Worm (Caenorhabditis elegans) whole organism, L2 larva: Measurements from ENCODE around the gene F32D8.14.
A peak's percentile ranks its signal among the peaks of the same experiment; 100 is the strongest.

Experiments
- C34F6.9 ChIP-seq: fragments of 150-350 bp; optimal IDR thresholded peaks from 2 replicates; lab custom pipeline; 2014; ENCODE audit warnings: missing biosample characterization, missing genetic modification characterization
- R02D3.7 ChIP-seq: fragments of 150-350 bp; optimal IDR thresholded peaks from 2 replicates; lab custom pipeline; 2014; ENCODE audit warnings: missing biosample characterization, missing genetic modification characterization
- Y55F3AM.14 ChIP-seq: fragments of 200-800 bp; sonication (Bioruptor generic); optimal IDR thresholded peaks from 2 replicates; lab custom pipeline; 2018; ENCODE audit warnings: mild to moderate bottlenecking, missing genetic modification characterization, missing compliant biosample characterization
- ZK546.5 ChIP-seq: sonication (generic microtip); optimal IDR thresholded peaks from 2 replicates; lab custom pipeline; 2017; ENCODE audit warnings: missing biosample characterization, missing genetic modification characterization
- alr-1 ChIP-seq: fragments of 150-350 bp; optimal IDR thresholded peaks from 2 replicates; lab custom pipeline; 2014; ENCODE audit warnings: missing biosample characterization, missing genetic modification characterization
- aly-2 ChIP-seq: fragments of 150-350 bp; optimal IDR thresholded peaks from 2 replicates; lab custom pipeline; 2014; ENCODE audit warnings: missing biosample characterization, missing genetic modification characterization
- ama-1 ChIP-seq: fragments of 150-350 bp; optimal IDR thresholded peaks from 2 replicates; lab custom pipeline; 2018; ENCODE audit warnings: inconsistent platforms
- blmp-1 ChIP-seq: sonication (generic microtip); optimal IDR thresholded peaks from 2 replicates; lab custom pipeline; 2017; ENCODE audit warnings: missing genetic modification characterization, mild to moderate bottlenecking, missing compliant biosample characterization, antibody characterized with exemption, moderate library complexity; ENCODE audit not compliant: insufficient read depth
- ceh-16 ChIP-seq: fragments of 150-350 bp; optimal IDR thresholded peaks from 2 replicates; lab custom pipeline; 2014; ENCODE audit warnings: missing biosample characterization, missing genetic modification characterization
- ceh-82 ChIP-seq: fragments of 150-350 bp; optimal IDR thresholded peaks from 2 replicates; lab custom pipeline; 2014; ENCODE audit warnings: missing biosample characterization, missing genetic modification characterization
- dmd-4 ChIP-seq: sonication (generic microtip); optimal IDR thresholded peaks from 2 replicates; lab custom pipeline; 2017; ENCODE audit warnings: missing biosample characterization, missing genetic modification characterization
- egl-27 ChIP-seq: sonication (generic microtip); optimal IDR thresholded peaks from 3 replicates; lab custom pipeline; 2017; ENCODE audit warnings: missing biosample characterization, missing genetic modification reagents, missing genetic modification characterization
- elt-1 ChIP-seq: fragments of 150-350 bp; optimal IDR thresholded peaks from 2 replicates; lab custom pipeline; 2014; ENCODE audit warnings: missing biosample characterization, missing genetic modification characterization
- fos-1 ChIP-seq: fragments of 150-350 bp; optimal IDR thresholded peaks from 2 replicates; lab custom pipeline; 2014; ENCODE audit warnings: missing biosample characterization, missing genetic modification characterization
- gmeb-1 ChIP-seq: fragments of 150-350 bp; optimal IDR thresholded peaks from 2 replicates; lab custom pipeline; 2014; ENCODE audit warnings: missing biosample characterization, missing genetic modification characterization
- lin-11 ChIP-seq: fragments of 150-350 bp; sonication (generic microtip); optimal IDR thresholded peaks from 2 replicates; lab custom pipeline; 2014; ENCODE audit warnings: missing biosample characterization, missing genetic modification characterization, inconsistent platforms, mixed read lengths
- lin-13 ChIP-seq: fragments of 150-350 bp; optimal IDR thresholded peaks from 2 replicates; lab custom pipeline; 2014; ENCODE audit warnings: missing biosample characterization, missing genetic modification reagents, missing genetic modification characterization
- lin-39 ChIP-seq: fragments of 150-350 bp; optimal IDR thresholded peaks from 2 replicates; lab custom pipeline; 2014; ENCODE audit warnings: missing biosample characterization, missing genetic modification reagents, missing genetic modification characterization
- lsy-2 ChIP-seq, 2 experiments: fragments of 150-350 bp in 1 of 2; sonication (generic microtip) in 1 of 2; optimal IDR thresholded peaks; 2 replicates each; lab custom pipeline; 2014 to 2017; ENCODE audit warnings: missing biosample characterization in 2 of 2, missing genetic modification characterization in 2 of 2
- mab-5 ChIP-seq: fragments of 150-350 bp; optimal IDR thresholded peaks from 2 replicates; lab custom pipeline; 2014; ENCODE audit warnings: missing biosample characterization, missing genetic modification characterization
- mbf-1 ChIP-seq: sonication (generic microtip); optimal IDR thresholded peaks from 2 replicates; lab custom pipeline; 2017; ENCODE audit warnings: missing biosample characterization, missing genetic modification characterization
- mdl-1 ChIP-seq, 2 experiments: fragments of 150-350 bp in 1 of 2; sonication (generic microtip) in 1 of 2; optimal IDR thresholded peaks; 2 replicates each; lab custom pipeline; 2017; ENCODE audit warnings: missing biosample characterization in 2 of 2, missing genetic modification characterization in 2 of 2
- nhr-10 ChIP-seq: sonication (generic microtip); optimal IDR thresholded peaks from 2 replicates; lab custom pipeline; 2017; ENCODE audit warnings: missing biosample characterization, missing genetic modification characterization
- nhr-11 ChIP-seq: fragments of 150-350 bp; optimal IDR thresholded peaks from 2 replicates; lab custom pipeline; 2014; ENCODE audit warnings: missing biosample characterization, missing genetic modification characterization
- nhr-21 ChIP-seq: fragments of 150-350 bp; optimal IDR thresholded peaks from 2 replicates; lab custom pipeline; 2014; ENCODE audit warnings: missing biosample characterization, missing genetic modification characterization
- nhr-23 ChIP-seq: fragments of 150-350 bp; optimal IDR thresholded peaks from 2 replicates; lab custom pipeline; 2014; ENCODE audit warnings: missing biosample characterization, missing genetic modification reagents, missing genetic modification characterization
- nhr-237 ChIP-seq: fragments of 150-350 bp; optimal IDR thresholded peaks from 2 replicates; lab custom pipeline; 2014; ENCODE audit warnings: missing biosample characterization, missing genetic modification characterization
- nhr-25 ChIP-seq: fragments of 150-350 bp; sonication (generic microtip); optimal IDR thresholded peaks from 3 replicates; lab custom pipeline; 2014; ENCODE audit warnings: missing biosample characterization, missing genetic modification characterization
- nhr-6 ChIP-seq: fragments of 150-350 bp; optimal IDR thresholded peaks from 2 replicates; lab custom pipeline; 2014; ENCODE audit warnings: missing biosample characterization, missing genetic modification characterization
- nhr-77 ChIP-seq: fragments of 150-350 bp; optimal IDR thresholded peaks from 2 replicates; lab custom pipeline; 2014; ENCODE audit warnings: missing biosample characterization, missing genetic modification characterization
- peb-1 ChIP-seq: fragments of 150-350 bp; optimal IDR thresholded peaks from 2 replicates; lab custom pipeline; 2014; ENCODE audit warnings: missing biosample characterization, missing genetic modification characterization
- sem-4 ChIP-seq: fragments of 150-350 bp; optimal IDR thresholded peaks from 2 replicates; lab custom pipeline; 2014; ENCODE audit warnings: missing biosample characterization, missing genetic modification reagents, missing genetic modification characterization
- skn-1 ChIP-seq: sonication (generic microtip); optimal IDR thresholded peaks from 2 replicates; lab custom pipeline; 2017; ENCODE audit warnings: missing biosample characterization, missing genetic modification characterization
- sma-3 ChIP-seq: sonication (generic microtip); optimal IDR thresholded peaks from 2 replicates; lab custom pipeline; 2016; ENCODE audit warnings: missing genetic modification reagents, missing genetic modification characterization, missing compliant biosample characterization
- sma-9 ChIP-seq, 2 experiments: fragments of 150-350 bp in 1 of 2; sonication (generic microtip) in 1 of 2; optimal IDR thresholded peaks; 2 replicates each; lab custom pipeline; 2014 to 2016; ENCODE audit warnings: missing genetic modification characterization in 2 of 2, mild to moderate bottlenecking in 1 of 2, missing biosample characterization in 1 of 2, missing compliant biosample characterization in 1 of 2, missing genetic modification reagents in 1 of 2, moderate library complexity in 1 of 2
- snpc-4 ChIP-seq: fragments of 150-350 bp; optimal IDR thresholded peaks from 2 replicates; lab custom pipeline; 2014; ENCODE audit warnings: missing biosample characterization, missing genetic modification characterization
- unc-39 ChIP-seq: fragments of 150-350 bp; optimal IDR thresholded peaks from 2 replicates; lab custom pipeline; 2014; ENCODE audit warnings: missing biosample characterization, missing genetic modification characterization
- unc-62 ChIP-seq: fragments of 150-350 bp; optimal IDR thresholded peaks from 2 replicates; lab custom pipeline; 2014; ENCODE audit warnings: missing biosample characterization, missing genetic modification reagents, missing genetic modification characterization
- zag-1 ChIP-seq: fragments of 150-350 bp; optimal IDR thresholded peaks from 2 replicates; lab custom pipeline; 2014; ENCODE audit warnings: missing biosample characterization, missing genetic modification characterization
- ztf-1 ChIP-seq: fragments of 200-800 bp; sonication (Bioruptor generic); conservative IDR thresholded peaks from 2 replicates; pipeline ENCODE4 v1.3.6; 2022; ENCODE audit warnings: missing genetic modification characterization, missing compliant biosample characterization
- ztf-11 ChIP-seq: sonication (generic microtip); optimal IDR thresholded peaks from 2 replicates; lab custom pipeline; 2017; ENCODE audit warnings: missing biosample characterization, missing genetic modification characterization
- ztf-4 ChIP-seq: fragments of 150-350 bp; optimal IDR thresholded peaks from 2 replicates; lab custom pipeline; 2014; ENCODE audit warnings: missing biosample characterization, missing genetic modification characterization

The F32D8.14 gene

DNA sequence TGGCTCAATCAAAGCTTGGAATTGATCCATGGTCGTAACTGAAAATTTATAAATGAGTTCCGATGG, 2.4 kb upstream of the F32D8.14 start, which contains the start of gene sec-61.G:
sec-61.G (minus strand) TSS at position 38 of the 66 bp plus-strand sequence.
- no peak for TF ChIP-seq ztf-1 (GFP tag; lab: Robert Waterston, UW)
- no peak for TF ChIP-seq unc-39
- TF ChIP-seq peb-1 (tag; lab: Kevin White, UChicago): no peak
- no peak for TF ChIP-seq nhr-23 (tag; lab: Kevin White, UChicago)
- TF ChIP-seq, all 48 proteins: peak for 0

DNA sequence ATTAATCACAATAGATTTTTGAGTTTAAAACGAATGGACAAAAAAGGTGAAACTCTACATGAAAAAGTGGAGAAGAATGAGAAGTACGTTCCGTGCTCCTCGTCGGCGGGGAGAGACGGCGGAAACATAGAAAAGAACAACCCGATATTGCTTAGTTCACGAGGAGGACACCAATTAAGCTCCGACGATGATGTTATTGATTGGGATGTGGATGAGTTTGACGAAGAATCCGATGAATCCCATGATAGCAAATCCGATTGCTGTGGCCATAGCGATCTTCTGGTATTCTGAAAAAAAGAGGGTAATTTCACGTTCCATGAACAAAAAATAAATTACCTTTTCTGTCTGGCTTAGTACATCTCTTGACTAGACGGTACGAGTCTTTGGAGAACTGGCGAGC, 2.1 kb upstream of the F32D8.14 start:
- TF ChIP-seq dmd-4 (no peak), snpc-4 (tag; lab: Kevin White, UChicago) (no peak), sem-4 (tag; lab: Kevin White, UChicago) (no peak), sma-3 (GFP tag; lab: Kevin White, UChicago) (no peak), mab-5 (tag; lab: Kevin White, UChicago) (no peak), ztf-4 (tag; lab: Kevin White, UChicago) (no peak), ztf-1 (GFP tag; lab: Robert Waterston, UW) (no peak), nhr-10 (tag; lab: Kevin White, UChicago) (no peak), unc-39 (no peak), lin-13 (GFP tag; lab: Kevin White, UChicago) (no peak), nhr-11 (tag; lab: Kevin White, UChicago) (no peak), mdl-1 (tag; optimal IDR thresholded peaks at IDR 0.05; lab: Kevin White, UChicago) (no peak), ZK546.5 (tag; lab: Kevin White, UChicago) (no peak), nhr-21 (tag; lab: Kevin White, UChicago) (no peak), C34F6.9 (no peak)
- TF ChIP-seq, all 48 proteins: peak for 0

DNA sequence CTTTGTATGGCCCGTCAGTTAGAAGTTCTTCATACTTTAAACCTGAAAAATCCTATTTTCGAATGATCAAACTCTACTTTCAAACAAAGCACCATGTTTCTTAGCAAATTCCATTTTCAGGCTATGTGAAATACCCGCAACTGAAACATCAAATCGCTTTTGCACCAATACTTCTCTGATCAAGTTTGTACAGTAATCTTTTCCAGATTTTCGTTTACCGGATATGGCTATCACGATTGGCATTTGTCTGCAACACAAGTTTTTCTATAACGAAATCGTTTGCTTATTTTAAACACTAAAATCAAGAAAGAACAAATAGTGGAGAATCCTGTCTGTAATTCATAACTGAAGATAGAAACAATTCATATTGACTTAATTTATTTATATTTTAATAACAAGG, 1.7 kb upstream of the F32D8.14 start, which contains the start of gene F32D8.13:
F32D8.13 (minus strand) TSS at position 249 of the 400 bp plus-strand sequence.
- no peak for TF ChIP-seq ztf-4 (tag; lab: Kevin White, UChicago)
- no peak for TF ChIP-seq fos-1
- no peak for TF ChIP-seq egl-27 (tag; lab: Kevin White, UChicago)
- no peak for TF ChIP-seq nhr-11 (tag; lab: Kevin White, UChicago)
- TF ChIP-seq alr-1 (tag; lab: Kevin White, UChicago): no peak
- no peak for TF ChIP-seq mbf-1 (tag; lab: Kevin White, UChicago)
- TF ChIP-seq ztf-11 (tag; lab: Kevin White, UChicago): no peak
- no peak for TF ChIP-seq Y55F3AM.14 (GFP tag; lab: Kevin White, UChicago)
- TF ChIP-seq nhr-23 (tag; lab: Kevin White, UChicago): no peak
- TF ChIP-seq gmeb-1 (tag; lab: Kevin White, UChicago): peak; percentile 0
- no peak for TF ChIP-seq elt-1
- TF ChIP-seq skn-1 (tag; lab: Kevin White, UChicago): no peak
- TF ChIP-seq sma-3 (GFP tag; lab: Kevin White, UChicago): no peak
- TF ChIP-seq aly-2 (tag; lab: Kevin White, UChicago): no peak
- no peak for TF ChIP-seq unc-62
- no peak for TF ChIP-seq nhr-21 (tag; lab: Kevin White, UChicago)
- TF ChIP-seq ceh-82 (tag; lab: Kevin White, UChicago): no peak
- TF ChIP-seq nhr-237 (tag; lab: Kevin White, UChicago): no peak
- peak in 1 of 2 experiments; percentile 0 for TF ChIP-seq lsy-2 (tag; optimal IDR thresholded peaks at IDR 0.05; lab: Kevin White, UChicago)
- TF ChIP-seq nhr-77 (tag; lab: Kevin White, UChicago): no peak
- no peak for TF ChIP-seq snpc-4 (tag; lab: Kevin White, UChicago)
- no peak for TF ChIP-seq lin-13 (GFP tag; lab: Kevin White, UChicago)
- peak; percentile 10 for TF ChIP-seq ZK546.5 (tag; lab: Kevin White, UChicago)
- no peak for TF ChIP-seq lin-39 (tag; lab: Kevin White, UChicago)
- TF ChIP-seq ztf-1 (GFP tag; lab: Robert Waterston, UW): no peak
- no peak for TF ChIP-seq sma-9 (GFP tag; optimal IDR thresholded peaks at IDR 0.05; lab: Kevin White, UChicago)
- TF ChIP-seq sma-9 (tag; optimal IDR thresholded peaks at IDR 0.05; lab: Kevin White, UChicago): no peak
- TF ChIP-seq nhr-10 (tag; lab: Kevin White, UChicago): no peak
- no peak for TF ChIP-seq dmd-4
- TF ChIP-seq sem-4 (tag; lab: Kevin White, UChicago): no peak
- peak; percentile 56 for TF ChIP-seq ama-1 (lab: Kevin White, UChicago)
- no peak for TF ChIP-seq R02D3.7 (tag; lab: Kevin White, UChicago)
- TF ChIP-seq zag-1 (tag; lab: Kevin White, UChicago): no peak
- TF ChIP-seq ceh-16 (tag; lab: Kevin White, UChicago): no peak
- TF ChIP-seq mab-5 (tag; lab: Kevin White, UChicago): no peak
- no peak for TF ChIP-seq C34F6.9
- no peak for TF ChIP-seq blmp-1
- peak; percentile 17 for TF ChIP-seq nhr-25 (tag; lab: Kevin White, UChicago)
- TF ChIP-seq lin-11 (tag; lab: Kevin White, UChicago): no peak
- no peak for TF ChIP-seq nhr-6 (tag; lab: Kevin White, UChicago)
